Worm (Caenorhabditis elegans) whole organism, midembryonic: ENCODE results near the gene W02H5.2.
"Not testable (repeated sequence)": the region's sequence is repeated elsewhere in the genome, so short reads cannot be mapped to it uniquely, and the experiment has no call there.

Experiments used
- T22C8.4 ChIP-seq: fragments of 200-800 bp; sonication (Bioruptor generic); IDR thresholded peaks from 2 replicates; pipeline ENCODE4 v1.3.6; 2022; ENCODE audit warnings: missing genetic modification characterization, missing compliant biosample characterization
- cog-1 ChIP-seq: sonication (generic microtip); optimal IDR thresholded peaks from 2 replicates; lab custom pipeline; 2016; ENCODE audit warnings: missing genetic modification characterization, missing compliant biosample characterization
- flt-1 ChIP-seq: fragments of 200-800 bp; sonication (Bioruptor generic); IDR thresholded peaks from 2 replicates; pipeline ENCODE4 v1.3.6; 2022; ENCODE audit warnings: missing genetic modification characterization, missing compliant biosample characterization
- klf-2 ChIP-seq: fragments of 200-800 bp; sonication (Bioruptor generic); conservative IDR thresholded peaks from 2 replicates; pipeline ENCODE4 v1.3.6; 2022; ENCODE audit warnings: missing genetic modification reagents, missing genetic modification characterization, missing compliant biosample characterization
- med-1 ChIP-seq: sonication (generic microtip); optimal IDR thresholded peaks from 2 replicates; lab custom pipeline; 2017; ENCODE audit warnings: missing genetic modification characterization, mild to moderate bottlenecking, missing compliant biosample characterization, antibody characterized with exemption, missing genetic modification reagents; ENCODE audit not compliant: insufficient read depth
- ref-1 ChIP-seq: fragments of 200-800 bp; sonication (Bioruptor generic); conservative IDR thresholded peaks from 2 replicates; pipeline ENCODE4 v1.3.6; 2022; ENCODE audit warnings: missing genetic modification reagents, missing genetic modification characterization, missing compliant biosample characterization
- tab-1 ChIP-seq: fragments of 200-800 bp; sonication (Bioruptor generic); IDR thresholded peaks from 2 replicates; pipeline ENCODE4 v1.3.6; 2022; ENCODE audit warnings: missing genetic modification characterization, missing compliant biosample characterization
- ztf-23 ChIP-seq: fragments of 200-800 bp; sonication (Bioruptor generic); IDR thresholded peaks from 2 replicates; pipeline ENCODE4 v1.3.6; 2022; ENCODE audit warnings: missing genetic modification reagents, missing genetic modification characterization, missing compliant biosample characterization
- ztf-29 ChIP-seq: fragments of 200-800 bp; sonication (Bioruptor generic); IDR thresholded peaks from 2 replicates; pipeline ENCODE4 v1.3.6; 2022; ENCODE audit warnings: missing genetic modification reagents, missing genetic modification characterization, missing compliant biosample characterization

The W02H5.2 gene

DNA sequence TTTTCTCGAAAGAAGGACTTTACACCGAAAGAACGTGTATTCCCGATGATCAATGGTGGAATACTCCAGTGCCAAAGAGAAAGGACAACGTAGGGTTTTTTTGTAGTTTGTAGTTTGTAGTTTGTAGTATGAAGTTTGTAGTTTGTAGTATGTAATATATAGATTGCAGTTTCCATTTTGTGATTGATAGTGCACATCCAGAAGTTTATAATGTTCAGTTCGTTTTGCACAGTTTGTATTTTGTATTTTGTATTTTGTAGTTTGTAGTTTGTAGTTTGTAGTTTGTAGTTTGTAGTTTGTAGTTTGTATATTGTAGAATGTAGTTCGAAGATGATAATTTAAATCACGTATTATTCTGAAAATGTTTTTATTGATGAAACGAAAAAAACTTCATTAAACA lies 21.6 kb upstream of the W02H5.2 start:
- no peak for TF ChIP-seq tab-1 (GFP tag; lab: Robert Waterston, UW)
- no peak for TF ChIP-seq flt-1 (GFP tag; lab: Robert Waterston, UW)
- TF ChIP-seq T22C8.4, result no peak
- no peak for TF ChIP-seq cog-1 (tag; lab: Kevin White, UChicago)
- no peak for TF ChIP-seq med-1
- no peak for TF ChIP-seq klf-2 (GFP tag; lab: Robert Waterston, UW)

ce11 chrV:2621879-2622278 lies 17.3 kb upstream of the W02H5.2 start, which contains the start of gene srh-271:
Gene srh-271, minus strand, starts transcription at chrV:2621979.
- no peak for TF ChIP-seq klf-2 (GFP tag; lab: Robert Waterston, UW)
- no peak for TF ChIP-seq med-1
- TF ChIP-seq ztf-29 (GFP tag; lab: Robert Waterston, UW), result no peak
- no peak for TF ChIP-seq T22C8.4
- TF ChIP-seq cog-1 (tag; lab: Kevin White, UChicago), result no peak
- no peak for TF ChIP-seq tab-1 (GFP tag; lab: Robert Waterston, UW)
- TF ChIP-seq ref-1 (GFP tag; lab: Robert Waterston, UW), result no peak
- TF ChIP-seq ztf-23, result no peak
- TF ChIP-seq flt-1 (GFP tag; lab: Robert Waterston, UW), result no peak

DNA sequence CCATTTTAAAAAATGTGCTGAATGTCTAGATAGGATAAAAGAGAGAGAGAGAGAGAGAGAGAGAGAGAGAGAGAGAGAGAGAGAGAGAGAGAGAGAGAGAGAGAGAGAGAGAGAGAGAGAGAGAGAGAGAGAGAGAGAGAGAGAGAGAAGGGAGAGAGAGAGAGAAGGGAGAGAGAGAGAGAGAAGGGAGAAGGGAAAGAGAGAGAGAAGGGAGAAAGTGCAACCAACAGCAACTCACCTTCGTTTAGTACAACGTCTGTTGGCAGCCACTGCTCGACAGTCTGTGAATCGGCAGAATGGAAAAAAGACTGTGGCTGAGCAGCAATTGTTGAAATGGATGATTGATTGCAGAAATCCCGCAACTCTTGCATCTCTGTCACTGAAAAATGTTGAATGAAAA lies 15.4 kb upstream of the W02H5.2 start:
- TF ChIP-seq ref-1 (GFP tag; lab: Robert Waterston, UW) (no peak), tab-1 (GFP tag; lab: Robert Waterston, UW) (no peak), cog-1 (tag; lab: Kevin White, UChicago) (no peak), T22C8.4 (no peak), klf-2 (GFP tag; lab: Robert Waterston, UW) (no peak)

ce11 chrV:2625360-2625759 lies 13.8 kb upstream of the W02H5.2 start, which contains the start of gene sknr-1:
Gene sknr-1, minus strand, starts transcription at chrV:2625460.
- not testable (repeated sequence) for TF ChIP-seq med-1; ref-1 (GFP tag; lab: Robert Waterston, UW); tab-1 (GFP tag; lab: Robert Waterston, UW)

DNA sequence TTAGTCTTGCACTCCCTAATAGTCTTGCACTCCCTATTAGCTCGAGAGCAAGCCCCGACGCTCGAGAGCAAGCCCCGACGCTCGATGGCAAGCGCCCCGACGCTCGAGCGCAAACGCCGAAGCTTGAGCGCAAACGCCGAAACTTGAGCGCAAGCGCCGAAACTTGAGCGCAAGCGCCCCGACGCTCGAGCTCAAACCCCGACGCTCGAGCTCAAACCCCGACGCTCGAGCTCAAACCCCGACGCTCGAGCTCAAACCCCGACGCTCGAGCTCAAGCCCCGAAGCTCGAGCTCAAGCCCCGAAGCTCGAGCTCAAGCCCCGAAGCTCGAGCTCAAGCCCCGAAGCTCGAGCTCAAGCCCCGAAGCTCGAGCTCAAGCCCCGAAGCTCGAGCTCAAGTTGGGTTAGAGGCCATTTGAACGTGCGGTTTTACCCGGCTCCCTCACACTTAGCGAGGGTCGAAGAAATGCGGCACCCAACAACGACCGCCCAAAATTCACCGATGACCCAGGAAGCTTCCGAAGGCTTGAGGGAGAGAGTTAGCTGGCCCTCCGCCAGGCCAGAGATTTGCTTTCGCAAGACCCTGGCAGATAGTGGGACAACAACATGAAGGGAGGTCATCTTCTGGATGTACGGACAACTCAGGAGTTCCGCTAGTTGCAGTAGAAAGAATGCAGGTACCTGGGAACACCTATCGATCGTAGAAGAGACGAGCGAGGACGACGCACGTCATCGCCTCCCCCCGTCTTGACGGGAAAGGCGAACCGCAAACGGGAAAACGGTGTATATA lies 4.2 kb upstream of the W02H5.2 start:
- TF ChIP-seq ztf-29 (GFP tag; lab: Robert Waterston, UW) (peak; percentile 43; the same call in 1 of the 2 replicates), flt-1 (GFP tag; lab: Robert Waterston, UW) (0 out of 2 replicates have a peak, but pooled peaks have one; percentile 10)

ce11 chrV:2638545-2638944 lies 590 bp upstream of the W02H5.2 start, which contains the start of gene W02H5.19:
Gene W02H5.19, plus strand, starts transcription at chrV:2638890.
- TF ChIP-seq cog-1 (tag; lab: Kevin White, UChicago), result peak; percentile 34
- TF ChIP-seq tab-1 (GFP tag; lab: Robert Waterston, UW), result no peak
- TF ChIP-seq T22C8.4, result 0 out of 2 replicates have a peak, but pooled peaks have one; percentile 33
- TF ChIP-seq med-1, result no peak
- TF ChIP-seq klf-2 (GFP tag; lab: Robert Waterston, UW), result no peak
- peak; percentile 68; the same call in 1 of the 2 replicates for TF ChIP-seq flt-1 (GFP tag; lab: Robert Waterston, UW)
- TF ChIP-seq ref-1 (GFP tag; lab: Robert Waterston, UW), result no peak
- peak; percentile 41; the same call in 1 of the 2 replicates for TF ChIP-seq ztf-29 (GFP tag; lab: Robert Waterston, UW)
- TF ChIP-seq ztf-23, result peak; percentile 70; the same call in 1 of the 2 replicates

- TF ChIP-seq T22C8.4 (no peak), ztf-23 (no peak), flt-1 (GFP tag; lab: Robert Waterston, UW) (no peak), tab-1 (GFP tag; lab: Robert Waterston, UW) (no peak), ref-1 (GFP tag; lab: Robert Waterston, UW) (no peak), med-1 (no peak), cog-1 (tag; lab: Kevin White, UChicago) (no peak), ztf-29 (GFP tag; lab: Robert Waterston, UW) (no peak), klf-2 (GFP tag; lab: Robert Waterston, UW) (no peak)
Measured at ce11 chrV:2639506-2639905, 371 bp downstream of the W02H5.2 start.

ce11 chrV:2646067-2646466 lies 6.9 kb downstream of the W02H5.2 start:
- TF ChIP-seq ztf-29 (GFP tag; lab: Robert Waterston, UW) (no peak), flt-1 (GFP tag; lab: Robert Waterston, UW) (no peak)

- no peak for TF ChIP-seq ref-1 (GFP tag; lab: Robert Waterston, UW)
- no peak for TF ChIP-seq flt-1 (GFP tag; lab: Robert Waterston, UW)
- TF ChIP-seq T22C8.4, result no peak
- TF ChIP-seq med-1, result no peak
- no peak for TF ChIP-seq cog-1 (tag; lab: Kevin White, UChicago)
- TF ChIP-seq ztf-23, result no peak
- TF ChIP-seq klf-2 (GFP tag; lab: Robert Waterston, UW), result no peak
- TF ChIP-seq tab-1 (GFP tag; lab: Robert Waterston, UW), result no peak
- TF ChIP-seq ztf-29 (GFP tag; lab: Robert Waterston, UW), result no peak
Measured at ce11 chrV:2647222-2647796, 8.2 kb downstream of the W02H5.2 start.

- TF ChIP-seq T22C8.4 (no peak), tab-1 (GFP tag; lab: Robert Waterston, UW) (no peak), ztf-29 (GFP tag; lab: Robert Waterston, UW) (no peak), ref-1 (GFP tag; lab: Robert Waterston, UW) (no peak), ztf-23 (no peak), med-1 (no peak), cog-1 (tag; lab: Kevin White, UChicago) (no peak), klf-2 (GFP tag; lab: Robert Waterston, UW) (no peak), flt-1 (GFP tag; lab: Robert Waterston, UW) (no peak)
Measured at ce11 chrV:2650980-2651379, 11.8 kb downstream of the W02H5.2 start.
